Worm (Caenorhabditis elegans) whole organism, L3 larva: Measurements from ENCODE around the gene F28D1.6.

Experiments
- R02D3.7 ChIP-seq: fragments of 150-350 bp; optimal IDR thresholded peaks from 2 replicates; lab custom pipeline; 2014; ENCODE audit warnings: missing biosample characterization, missing genetic modification characterization
- ZK546.5 ChIP-seq: sonication (generic microtip); optimal IDR thresholded peaks from 2 replicates; lab custom pipeline; 2017; ENCODE audit warnings: missing biosample characterization, missing genetic modification characterization
- aly-2 ChIP-seq: fragments of 150-350 bp; optimal IDR thresholded peaks from 2 replicates; lab custom pipeline; 2014; ENCODE audit warnings: missing biosample characterization, missing genetic modification characterization
- ama-1 ChIP-seq: fragments of 150-350 bp; optimal IDR thresholded peaks from 2 replicates; lab custom pipeline; 2018
- ceh-16 ChIP-seq: sonication (generic microtip); optimal IDR thresholded peaks from 2 replicates; lab custom pipeline; 2017; ENCODE audit warnings: missing biosample characterization, missing genetic modification characterization
- ceh-28 ChIP-seq: fragments of 150-350 bp; optimal IDR thresholded peaks from 2 replicates; lab custom pipeline; 2014; ENCODE audit warnings: missing biosample characterization, missing genetic modification reagents, missing genetic modification characterization
- ceh-82 ChIP-seq: fragments of 150-350 bp; optimal IDR thresholded peaks from 2 replicates; lab custom pipeline; 2014; ENCODE audit warnings: missing biosample characterization, missing genetic modification characterization
- ceh-9 ChIP-seq: sonication (generic microtip); optimal IDR thresholded peaks from 2 replicates; lab custom pipeline; 2018; ENCODE audit warnings: missing biosample characterization, missing genetic modification characterization
- daf-12 ChIP-seq: fragments of 150-350 bp; optimal IDR thresholded peaks from 2 replicates; lab custom pipeline; 2014; ENCODE audit warnings: missing biosample characterization, missing genetic modification reagents, missing genetic modification characterization
- egl-27 ChIP-seq: sonication (generic microtip); optimal IDR thresholded peaks from 4 replicates; lab custom pipeline; 2017; ENCODE audit warnings: missing biosample characterization, missing genetic modification reagents, missing genetic modification characterization
- egl-5 ChIP-seq: fragments of 150-350 bp; optimal IDR thresholded peaks from 2 replicates; lab custom pipeline; 2017; ENCODE audit warnings: missing biosample characterization, missing genetic modification reagents, missing genetic modification characterization, inconsistent platforms
- elt-1 ChIP-seq: fragments of 150-350 bp; optimal IDR thresholded peaks from 2 replicates; lab custom pipeline; 2014; ENCODE audit warnings: missing biosample characterization, missing genetic modification characterization
- elt-2 ChIP-seq: sonication (generic microtip); optimal IDR thresholded peaks from 2 replicates; lab custom pipeline; 2016; ENCODE audit warnings: missing genetic modification reagents, mild to moderate bottlenecking, missing genetic modification characterization, missing compliant biosample characterization
- elt-3 ChIP-seq, 3 experiments: fragments of 150-350 bp in 1 of 3; sonication (generic microtip) in 2 of 3; optimal IDR thresholded peaks; 2 replicates in 2 of 3; 4 replicates in 1 of 3; lab custom pipeline; 2014 to 2017; ENCODE audit warnings: missing biosample characterization in 3 of 3, missing genetic modification characterization in 3 of 3
- fkh-10 ChIP-seq: sonication (generic microtip); optimal IDR thresholded peaks from 2 replicates; lab custom pipeline; 2017; ENCODE audit warnings: missing biosample characterization, missing genetic modification reagents, missing genetic modification characterization
- fkh-2 ChIP-seq: fragments of 150-350 bp; optimal IDR thresholded peaks from 2 replicates; lab custom pipeline; 2014; ENCODE audit warnings: missing biosample characterization, missing genetic modification reagents, missing genetic modification characterization
- fos-1 ChIP-seq: fragments of 150-350 bp; optimal IDR thresholded peaks from 2 replicates; lab custom pipeline; 2014; ENCODE audit warnings: missing biosample characterization, missing genetic modification characterization
- hmg-11 ChIP-seq: sonication (generic microtip); optimal IDR thresholded peaks from 2 replicates; lab custom pipeline; 2016; ENCODE audit warnings: missing genetic modification characterization, missing compliant biosample characterization
- lin-15B ChIP-seq: fragments of 150-350 bp; optimal IDR thresholded peaks from 2 replicates; lab custom pipeline; 2014; ENCODE audit warnings: missing biosample characterization, missing genetic modification characterization
- lin-39 ChIP-seq: fragments of 150-350 bp; optimal IDR thresholded peaks from 2 replicates; lab custom pipeline; 2018; ENCODE audit warnings: missing biosample characterization, missing genetic modification reagents, missing genetic modification characterization
- lsy-12 ChIP-seq: sonication (generic microtip); optimal IDR thresholded peaks from 2 replicates; lab custom pipeline; 2016; ENCODE audit warnings: mild to moderate bottlenecking, missing genetic modification characterization, missing compliant biosample characterization
- mdl-1 ChIP-seq: fragments of 150-350 bp; optimal IDR thresholded peaks from 2 replicates; lab custom pipeline; 2014; ENCODE audit warnings: missing biosample characterization, missing genetic modification characterization
- mml-1 ChIP-seq: fragments of 150-350 bp; sonication (generic microtip); optimal IDR thresholded peaks from 3 replicates; lab custom pipeline; 2014; ENCODE audit warnings: missing biosample characterization, missing genetic modification characterization
- nhr-11 ChIP-seq: fragments of 150-350 bp; optimal IDR thresholded peaks from 2 replicates; lab custom pipeline; 2014; ENCODE audit warnings: missing biosample characterization, missing genetic modification characterization
- nhr-12 ChIP-seq: fragments of 150-350 bp; optimal IDR thresholded peaks from 2 replicates; lab custom pipeline; 2014; ENCODE audit warnings: missing biosample characterization, missing genetic modification characterization
- nhr-23 ChIP-seq: fragments of 150-350 bp; optimal IDR thresholded peaks from 2 replicates; lab custom pipeline; 2014; ENCODE audit warnings: missing biosample characterization, missing genetic modification reagents, missing genetic modification characterization
- nhr-237 ChIP-seq: fragments of 150-350 bp; optimal IDR thresholded peaks from 2 replicates; lab custom pipeline; 2014; ENCODE audit warnings: missing biosample characterization, missing genetic modification characterization
- nhr-25 ChIP-seq: sonication (generic microtip); optimal IDR thresholded peaks from 2 replicates; lab custom pipeline; 2017; ENCODE audit warnings: missing biosample characterization, missing genetic modification characterization
- nhr-28 ChIP-seq: fragments of 150-350 bp; optimal IDR thresholded peaks from 2 replicates; lab custom pipeline; 2014; ENCODE audit warnings: missing biosample characterization, missing genetic modification characterization
- nhr-43 ChIP-seq: sonication (generic microtip); optimal IDR thresholded peaks from 2 replicates; lab custom pipeline; 2016; ENCODE audit warnings: mild to moderate bottlenecking, missing genetic modification characterization, missing compliant biosample characterization; ENCODE audit not compliant: poor library complexity, severe bottlenecking
- nhr-67 ChIP-seq: fragments of 150-350 bp; optimal IDR thresholded peaks from 2 replicates; lab custom pipeline; 2014; ENCODE audit warnings: missing biosample characterization, missing genetic modification characterization
- nhr-76 ChIP-seq: fragments of 150-350 bp; sonication (generic microtip); optimal IDR thresholded peaks from 5 replicates; lab custom pipeline; 2014; ENCODE audit warnings: missing biosample characterization, missing genetic modification characterization
- nhr-77 ChIP-seq: fragments of 150-350 bp; optimal IDR thresholded peaks from 2 replicates; lab custom pipeline; 2014; ENCODE audit warnings: missing biosample characterization, missing genetic modification characterization
- pha-4 ChIP-seq: fragments of 150-350 bp; optimal IDR thresholded peaks from 2 replicates; lab custom pipeline; 2014; ENCODE audit warnings: missing biosample characterization, missing genetic modification reagents, missing genetic modification characterization
- pqm-1 ChIP-seq: fragments of 150-350 bp; optimal IDR thresholded peaks from 2 replicates; lab custom pipeline; 2017; ENCODE audit warnings: missing biosample characterization, missing genetic modification characterization, inconsistent platforms
- sea-2 ChIP-seq: fragments of 150-350 bp; sonication (generic microtip); optimal IDR thresholded peaks from 4 replicates; lab custom pipeline; 2014; ENCODE audit warnings: missing biosample characterization, missing genetic modification reagents, missing genetic modification characterization
- skn-1 ChIP-seq: fragments of 150-350 bp; optimal IDR thresholded peaks from 2 replicates; lab custom pipeline; 2014; ENCODE audit warnings: missing biosample characterization, missing genetic modification characterization
- snpc-4 ChIP-seq: fragments of 150-350 bp; optimal IDR thresholded peaks from 2 replicates; lab custom pipeline; 2014; ENCODE audit warnings: missing biosample characterization, missing genetic modification characterization
- tbx-2 ChIP-seq: sonication (generic microtip); optimal IDR thresholded peaks from 2 replicates; lab custom pipeline; 2016; ENCODE audit warnings: mild to moderate bottlenecking, missing genetic modification characterization, missing compliant biosample characterization
- unc-39 ChIP-seq: sonication (generic microtip); optimal IDR thresholded peaks from 4 replicates; lab custom pipeline; 2017; ENCODE audit warnings: missing biosample characterization, missing genetic modification characterization
- unc-62 ChIP-seq: fragments of 150-350 bp; sonication (generic microtip); optimal IDR thresholded peaks from 4 replicates; lab custom pipeline; 2014; ENCODE audit warnings: missing biosample characterization, missing genetic modification reagents, missing genetic modification characterization
- zag-1 ChIP-seq: fragments of 150-350 bp; optimal IDR thresholded peaks from 2 replicates; lab custom pipeline; 2014; ENCODE audit warnings: missing biosample characterization, missing genetic modification characterization
- ztf-11 ChIP-seq: fragments of 150-350 bp; optimal IDR thresholded peaks from 2 replicates; lab custom pipeline; 2014; ENCODE audit warnings: missing biosample characterization, missing genetic modification characterization
- ztf-4 ChIP-seq: fragments of 150-350 bp; optimal IDR thresholded peaks from 2 replicates; lab custom pipeline; 2014; ENCODE audit warnings: missing biosample characterization, missing genetic modification characterization

Gene F28D1.6

ce11 chrIV:12371879-12372278 is 13.1 kb downstream of the F28D1.6 start, which contains the start of gene wdr-46 (continued):
- TF ChIP-seq egl-27 (tag; lab: Kevin White, UChicago) (peak; percentile 33), ceh-9 (no peak), fos-1 (tag; lab: Kevin White, UChicago) (no peak), skn-1 (tag; lab: Kevin White, UChicago) (peak; percentile 7), pha-4 (tag; lab: Kevin White, UChicago) (peak; percentile 87), lsy-12 (peak; percentile 64), elt-2 (tag; lab: Kevin White, UChicago) (peak; percentile 38), elt-3 (tag; optimal IDR thresholded peaks at IDR 0.05; lab: Kevin White, UChicago) (no peak), nhr-237 (tag; lab: Kevin White, UChicago) (no peak), egl-5 (tag; lab: Kevin White, UChicago) (peak; percentile 31), ZK546.5 (peak; percentile 38), ztf-11 (no peak), pqm-1 (tag; lab: Kevin White, UChicago) (peak; percentile 57), lin-15B (tag; lab: Kevin White, UChicago) (peak; percentile 79), nhr-28 (tag; lab: Kevin White, UChicago) (no peak), nhr-77 (tag; lab: Kevin White, UChicago) (peak; percentile 37), zag-1 (tag; lab: Kevin White, UChicago) (no peak), aly-2 (tag; lab: Kevin White, UChicago) (no peak), nhr-25 (peak; percentile 72), mml-1 (no peak), unc-62 (GFP tag; lab: Kevin White, UChicago) (no peak), ztf-4 (tag; lab: Kevin White, UChicago) (no peak), nhr-76 (tag; lab: Kevin White, UChicago) (no peak)

ce11 chrIV:12371340-12371739 is 13.6 kb downstream of the F28D1.6 start:
- TF ChIP-seq ceh-9, result no peak
- TF ChIP-seq elt-1, result no peak
- no peak for TF ChIP-seq nhr-25
- TF ChIP-seq fkh-10 (GFP tag; lab: Kevin White, UChicago), result no peak
- no peak for TF ChIP-seq nhr-67 (tag; lab: Kevin White, UChicago)
- TF ChIP-seq nhr-237 (tag; lab: Kevin White, UChicago), result no peak
- TF ChIP-seq unc-39 (tag; lab: Kevin White, UChicago), result no peak
- TF ChIP-seq, all 47 proteins: peak for 0

ce11 chrIV:12366571-12366970 is 18.4 kb downstream of the F28D1.6 start:
- TF ChIP-seq elt-1, result peak; percentile 71
- no peak for TF ChIP-seq lin-39
- no peak for TF ChIP-seq nhr-67 (tag; lab: Kevin White, UChicago)
- TF ChIP-seq nhr-25, result peak; percentile 92
- TF ChIP-seq, all 47 proteins: peak for 2

ce11 chrIV:12364964-12365363 is 20.0 kb downstream of the F28D1.6 start:
- no peak for TF ChIP-seq ceh-16 (tag; lab: Kevin White, UChicago)
- no peak for TF ChIP-seq fkh-2 (tag; lab: Kevin White, UChicago)
- TF ChIP-seq elt-3 (tag; optimal IDR thresholded peaks at IDR 0.05; lab: Kevin White, UChicago), result no peak
- TF ChIP-seq aly-2 (tag; lab: Kevin White, UChicago), result no peak
- no peak for TF ChIP-seq R02D3.7 (tag; lab: Kevin White, UChicago)
- TF ChIP-seq skn-1 (tag; lab: Kevin White, UChicago), result no peak
- TF ChIP-seq daf-12 (tag; lab: Kevin White, UChicago), result no peak
- no peak for TF ChIP-seq ceh-9
- TF ChIP-seq elt-2 (tag; lab: Kevin White, UChicago), result no peak
- no peak for TF ChIP-seq sea-2 (GFP tag; lab: Kevin White, UChicago)
- no peak for TF ChIP-seq unc-39 (tag; lab: Kevin White, UChicago)
- TF ChIP-seq nhr-25, result no peak
- TF ChIP-seq fkh-10 (GFP tag; lab: Kevin White, UChicago), result peak; percentile 14
- TF ChIP-seq ceh-82 (tag; lab: Kevin White, UChicago), result no peak
- TF ChIP-seq nhr-237 (tag; lab: Kevin White, UChicago), result no peak
- TF ChIP-seq fos-1 (tag; lab: Kevin White, UChicago), result no peak
- TF ChIP-seq nhr-28 (tag; lab: Kevin White, UChicago), result no peak
- TF ChIP-seq ama-1, result no peak
- TF ChIP-seq egl-27 (tag; lab: Kevin White, UChicago), result no peak
- no peak for TF ChIP-seq nhr-43
- TF ChIP-seq nhr-77 (tag; lab: Kevin White, UChicago), result no peak
- no peak for TF ChIP-seq ceh-28
- TF ChIP-seq pqm-1 (tag; lab: Kevin White, UChicago), result no peak
- TF ChIP-seq ztf-4 (tag; lab: Kevin White, UChicago), result no peak
- TF ChIP-seq lin-39, result peak; percentile 62
- no peak for TF ChIP-seq ztf-11
- TF ChIP-seq hmg-11, result peak; percentile 76
- no peak for TF ChIP-seq nhr-12 (tag; lab: Kevin White, UChicago)
- no peak for TF ChIP-seq lsy-12
- no peak for TF ChIP-seq lin-15B (tag; lab: Kevin White, UChicago)
- TF ChIP-seq snpc-4 (tag; lab: Kevin White, UChicago), result peak; percentile 11
- TF ChIP-seq nhr-11 (tag; lab: Kevin White, UChicago), result no peak
- no peak for TF ChIP-seq mdl-1
- peak; percentile 10 for TF ChIP-seq elt-1
- no peak for TF ChIP-seq mml-1
- no peak for TF ChIP-seq nhr-23 (tag; lab: Kevin White, UChicago)
- TF ChIP-seq nhr-67 (tag; lab: Kevin White, UChicago), result no peak
- TF ChIP-seq nhr-76 (tag; lab: Kevin White, UChicago), result no peak
- TF ChIP-seq ZK546.5, result no peak
- TF ChIP-seq tbx-2 (tag; lab: Kevin White, UChicago), result no peak
